Worm (Caenorhabditis elegans) whole organism, mixed stage, embryonic: Measurements from ENCODE around the gene str-178.
A peak's percentile ranks its signal among the peaks of the same experiment; 100 is the strongest.

ENCODE experiments used
- M03D4.4 ChIP-seq: sonication (generic microtip); optimal IDR thresholded peaks from 2 replicates; lab custom pipeline; 2017; ENCODE audit warnings: mild to moderate bottlenecking, missing genetic modification characterization, missing compliant biosample characterization
- bed-3 ChIP-seq: fragments of 200-800 bp; sonication (Bioruptor generic); optimal IDR thresholded peaks from 3 replicates; lab custom pipeline; 2018; ENCODE audit warnings: mild to moderate bottlenecking, missing genetic modification characterization, moderate library complexity, missing compliant biosample characterization
- blmp-1 ChIP-seq: fragments of 150-350 bp; optimal IDR thresholded peaks from 2 replicates; lab custom pipeline; 2014; ENCODE audit warnings: missing biosample characterization, missing genetic modification characterization
- ceh-39 ChIP-seq: fragments of 150-350 bp; optimal IDR thresholded peaks from 2 replicates; lab custom pipeline; 2014; ENCODE audit warnings: missing biosample characterization, missing genetic modification characterization
- ceh-43 ChIP-seq: fragments of 200-800 bp; sonication (Bioruptor generic); optimal IDR thresholded peaks from 2 replicates; lab custom pipeline; 2018; ENCODE audit warnings: mild to moderate bottlenecking, missing genetic modification characterization, moderate library complexity, missing compliant biosample characterization
- ceh-83 ChIP-seq: fragments of 200-800 bp; sonication (Bioruptor generic); optimal IDR thresholded peaks from 2 replicates; lab custom pipeline; 2018; ENCODE audit warnings: mild to moderate bottlenecking, missing genetic modification characterization, missing compliant biosample characterization
- ces-1 ChIP-seq: fragments of 150-350 bp; optimal IDR thresholded peaks from 2 replicates; lab custom pipeline; 2014; ENCODE audit warnings: missing biosample characterization, missing genetic modification reagents, missing genetic modification characterization
- cnd-1 ChIP-seq: fragments of 200-800 bp; sonication (Bioruptor generic); optimal IDR thresholded peaks from 2 replicates; lab custom pipeline; 2018; ENCODE audit warnings: mild to moderate bottlenecking, missing genetic modification characterization, missing compliant biosample characterization
- drap-1 ChIP-seq: fragments of 200-800 bp; sonication (Bioruptor generic); optimal IDR thresholded peaks from 3 replicates; lab custom pipeline; 2018; ENCODE audit warnings: mild to moderate bottlenecking, missing genetic modification characterization, missing compliant biosample characterization
- elt-1 ChIP-seq: sonication (generic microtip); optimal IDR thresholded peaks from 2 replicates; lab custom pipeline; 2017; ENCODE audit warnings: missing genetic modification characterization, mild to moderate bottlenecking, missing compliant biosample characterization, antibody characterized with exemption, moderate library complexity, borderline replicate concordance; ENCODE audit not compliant: insufficient read depth
- elt-3 ChIP-seq: fragments of 150-350 bp; optimal IDR thresholded peaks from 2 replicates; lab custom pipeline; 2014; ENCODE audit warnings: missing biosample characterization, missing genetic modification characterization
- flh-1 ChIP-seq: fragments of 200-800 bp; sonication (Bioruptor generic); optimal IDR thresholded peaks from 2 replicates; lab custom pipeline; 2018; ENCODE audit warnings: mild to moderate bottlenecking, missing genetic modification characterization, moderate library complexity, missing compliant biosample characterization
- ham-2 ChIP-seq: fragments of 200-800 bp; sonication (Bioruptor generic); optimal IDR thresholded peaks from 2 replicates; lab custom pipeline; 2018; ENCODE audit warnings: mild to moderate bottlenecking, missing genetic modification characterization, missing compliant biosample characterization
- lin-13 ChIP-seq: fragments of 150-350 bp; optimal IDR thresholded peaks from 2 replicates; lab custom pipeline; 2014; ENCODE audit warnings: missing biosample characterization, missing genetic modification characterization
- lin-32 ChIP-seq: fragments of 200-800 bp; sonication (Bioruptor generic); optimal IDR thresholded peaks from 2 replicates; lab custom pipeline; 2018; ENCODE audit warnings: mild to moderate bottlenecking, missing genetic modification characterization, missing compliant biosample characterization
- mab-5 ChIP-seq: fragments of 150-350 bp; optimal IDR thresholded peaks from 2 replicates; lab custom pipeline; 2014; ENCODE audit warnings: missing biosample characterization, missing genetic modification characterization
- mep-1 ChIP-seq: fragments of 150-350 bp; optimal IDR thresholded peaks from 2 replicates; lab custom pipeline; 2017; ENCODE audit warnings: missing biosample characterization, missing genetic modification reagents, missing genetic modification characterization, inconsistent platforms
- mls-2 ChIP-seq: sonication (generic microtip); optimal IDR thresholded peaks from 2 replicates; lab custom pipeline; 2016; ENCODE audit warnings: mild to moderate bottlenecking, missing genetic modification characterization, moderate library complexity, missing compliant biosample characterization
- nhr-2 ChIP-seq: fragments of 150-350 bp; optimal IDR thresholded peaks from 2 replicates; lab custom pipeline; 2014; ENCODE audit warnings: missing biosample characterization, missing genetic modification characterization
- nhr-237 ChIP-seq: fragments of 150-350 bp; optimal IDR thresholded peaks from 2 replicates; lab custom pipeline; 2014; ENCODE audit warnings: missing biosample characterization, missing genetic modification characterization
- pha-4 ChIP-seq: fragments of 150-350 bp; optimal IDR thresholded peaks from 2 replicates; lab custom pipeline; 2018; ENCODE audit warnings: missing biosample characterization, missing genetic modification reagents, missing genetic modification characterization
- snpc-4 ChIP-seq: fragments of 150-350 bp; optimal IDR thresholded peaks from 2 replicates; lab custom pipeline; 2014; ENCODE audit warnings: missing biosample characterization, missing genetic modification characterization
- sptf-1 ChIP-seq: sonication (generic microtip); optimal IDR thresholded peaks from 2 replicates; lab custom pipeline; 2017; ENCODE audit warnings: mild to moderate bottlenecking, missing genetic modification characterization, moderate library complexity, missing compliant biosample characterization
- tbx-8 ChIP-seq: fragments of 200-800 bp; sonication (Bioruptor generic); optimal IDR thresholded peaks from 2 replicates; lab custom pipeline; 2018; ENCODE audit warnings: mild to moderate bottlenecking, missing genetic modification characterization, moderate library complexity, missing compliant biosample characterization
- unc-120 ChIP-seq: sonication (generic microtip); optimal IDR thresholded peaks from 2 replicates; lab custom pipeline; 2017; ENCODE audit warnings: missing genetic modification characterization, missing compliant biosample characterization; ENCODE audit not compliant: poor library complexity, severe bottlenecking
- unc-39 ChIP-seq: fragments of 150-350 bp; optimal IDR thresholded peaks from 2 replicates; lab custom pipeline; 2014; ENCODE audit warnings: missing biosample characterization, missing genetic modification characterization
- unc-62 ChIP-seq: fragments of 150-350 bp; optimal IDR thresholded peaks from 2 replicates; lab custom pipeline; 2014; ENCODE audit warnings: missing biosample characterization, missing genetic modification reagents, missing genetic modification characterization
- zip-8 ChIP-seq: fragments of 150-350 bp; optimal IDR thresholded peaks from 2 replicates; lab custom pipeline; 2014; ENCODE audit warnings: missing biosample characterization, missing genetic modification characterization
- ztf-11 ChIP-seq: fragments of 150-350 bp; optimal IDR thresholded peaks from 2 replicates; lab custom pipeline; 2014; ENCODE audit warnings: missing biosample characterization, missing genetic modification characterization

Gene str-178

ce11 chrV:12752407-12752806 lies 36.1 kb upstream of the str-178 start, which contains the start of gene C15C8.8:
TSS of gene C15C8.8 (minus strand) at chrV:12752507.
- no peak for TF ChIP-seq ceh-43 (GFP tag; lab: Kevin White, UChicago)
- TF ChIP-seq mep-1 (tag; lab: Kevin White, UChicago), result no peak
- no peak for TF ChIP-seq unc-39
- TF ChIP-seq drap-1 (GFP tag; lab: Kevin White, UChicago), result no peak
- no peak for TF ChIP-seq blmp-1 (tag; lab: Kevin White, UChicago)
- TF ChIP-seq sptf-1 (tag; lab: Kevin White, UChicago), result no peak
- TF ChIP-seq M03D4.4 (tag; lab: Kevin White, UChicago), result no peak
- TF ChIP-seq nhr-2 (tag; lab: Kevin White, UChicago), result no peak
- no peak for TF ChIP-seq ztf-11 (tag; lab: Kevin White, UChicago)
- TF ChIP-seq mab-5, result no peak
- TF ChIP-seq bed-3 (GFP tag; lab: Kevin White, UChicago), result no peak
- TF ChIP-seq unc-120, result no peak

DNA sequence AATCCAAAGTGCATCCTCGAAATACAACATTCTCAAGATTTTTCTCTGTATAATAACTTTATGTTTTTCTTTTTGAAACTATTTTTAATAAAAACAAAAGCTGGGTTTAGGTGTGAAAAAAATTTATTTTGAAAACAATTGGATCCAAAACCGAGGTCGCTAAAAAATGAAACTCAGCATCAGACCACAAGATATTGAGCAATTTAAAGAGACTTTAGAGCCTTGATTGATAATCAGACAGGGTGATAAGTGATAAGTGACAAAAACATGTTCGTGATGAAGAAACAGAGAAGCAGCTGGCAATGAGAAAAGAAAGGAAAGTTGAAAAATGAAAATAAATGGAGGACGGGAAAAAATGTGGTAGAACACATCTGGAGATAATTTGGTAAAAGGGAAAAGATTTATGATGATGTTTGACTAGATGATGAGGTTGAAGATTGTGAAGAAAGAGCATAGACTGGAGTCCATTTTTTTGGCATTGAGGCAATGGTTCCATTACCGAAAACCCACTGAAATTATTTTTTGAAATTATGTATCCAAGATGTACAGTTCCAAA lies 35.2 kb upstream of the str-178 start, which contains the start of gene C15C8.6:
Gene C15C8.6 (minus strand): TSS at position 51 of the 556 bp plus-strand sequence.
- TF ChIP-seq unc-62 (GFP tag; lab: Kevin White, UChicago) (no peak), unc-39 (no peak), pha-4 (no peak), cnd-1 (tag; lab: Kevin White, UChicago) (no peak), M03D4.4 (tag; lab: Kevin White, UChicago) (no peak)

- no peak for TF ChIP-seq ceh-39 (tag; lab: Kevin White, UChicago)
- TF ChIP-seq tbx-8 (GFP tag; lab: Kevin White, UChicago), result no peak
- TF ChIP-seq lin-32, result no peak
- no peak for TF ChIP-seq elt-3 (tag; lab: Kevin White, UChicago)
- no peak for TF ChIP-seq flh-1 (GFP tag; lab: Kevin White, UChicago)
- no peak for TF ChIP-seq ztf-11 (tag; lab: Kevin White, UChicago)
- no peak for TF ChIP-seq ces-1 (GFP tag; lab: Kevin White, UChicago)
- no peak for TF ChIP-seq ceh-43 (GFP tag; lab: Kevin White, UChicago)
- no peak for TF ChIP-seq unc-39
Observed at ce11 chrV:12749558-12749957, 33.2 kb upstream of the str-178 start.

DNA sequence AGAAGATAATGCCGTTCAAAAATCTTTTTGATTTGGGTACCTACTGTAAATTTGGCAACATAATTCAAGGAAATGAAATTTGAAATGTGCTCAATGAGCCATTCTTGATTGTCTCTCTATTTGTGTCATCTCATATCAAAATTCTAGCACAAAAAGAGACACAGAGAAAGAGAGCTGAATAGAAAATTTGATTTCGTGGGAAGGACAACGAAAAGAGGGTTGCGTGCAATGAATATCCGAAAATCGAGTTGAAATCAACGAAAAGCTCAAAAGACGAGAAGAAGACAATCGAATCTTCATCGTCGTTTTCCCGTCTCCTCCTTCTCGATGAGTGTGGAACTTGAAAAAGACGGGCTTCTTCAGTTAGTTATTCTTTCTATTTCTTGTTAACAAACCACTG lies 31.5 kb upstream of the str-178 start, which contains the start of gene C15C8.5:
Gene C15C8.5 (plus strand): TSS at position 152 of the 400 bp plus-strand sequence.
- TF ChIP-seq M03D4.4 (tag; lab: Kevin White, UChicago) (no peak), drap-1 (GFP tag; lab: Kevin White, UChicago) (no peak), unc-120 (no peak), ces-1 (GFP tag; lab: Kevin White, UChicago) (peak; percentile 97), elt-3 (tag; lab: Kevin White, UChicago) (no peak), snpc-4 (no peak), zip-8 (no peak)

DNA sequence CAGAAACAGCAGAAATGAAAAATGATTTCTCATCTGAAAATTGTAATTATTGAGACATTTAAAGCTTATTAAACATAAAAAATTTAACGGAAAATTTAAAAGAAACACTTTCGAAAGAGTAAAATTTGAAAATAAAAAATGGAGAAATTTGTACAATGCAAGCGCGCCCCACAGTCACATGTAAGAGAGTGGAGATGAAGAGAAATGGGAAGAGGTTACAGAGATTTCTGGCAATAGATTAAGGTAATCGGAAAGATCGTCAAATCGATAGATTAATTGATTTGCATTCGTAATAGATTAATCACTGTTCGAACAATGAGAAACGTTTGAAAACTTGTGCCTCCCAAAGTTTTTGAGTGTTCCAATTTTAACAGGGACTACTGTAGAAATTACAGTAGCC lies 31.1 kb upstream of the str-178 start, which contains the start of gene C15C8.4:
Gene C15C8.4 (minus strand): TSS at position 33 of the 400 bp plus-strand sequence.
- TF ChIP-seq elt-1 (tag; lab: Kevin White, UChicago) (peak; percentile 94), lin-13 (tag; lab: Kevin White, UChicago) (no peak)

- TF ChIP-seq mls-2 (tag; lab: Kevin White, UChicago) (no peak), cnd-1 (tag; lab: Kevin White, UChicago) (no peak), mab-5 (no peak), blmp-1 (tag; lab: Kevin White, UChicago) (no peak), lin-32 (no peak), ceh-43 (GFP tag; lab: Kevin White, UChicago) (no peak), bed-3 (GFP tag; lab: Kevin White, UChicago) (no peak), drap-1 (GFP tag; lab: Kevin White, UChicago) (no peak), ham-2 (no peak), lin-13 (tag; lab: Kevin White, UChicago) (no peak), ces-1 (GFP tag; lab: Kevin White, UChicago) (no peak), elt-1 (tag; lab: Kevin White, UChicago) (no peak), unc-120 (no peak), elt-3 (tag; lab: Kevin White, UChicago) (no peak), tbx-8 (GFP tag; lab: Kevin White, UChicago) (no peak), ceh-83 (GFP tag; lab: Kevin White, UChicago) (no peak), pha-4 (no peak), ceh-39 (tag; lab: Kevin White, UChicago) (no peak), nhr-237 (no peak), zip-8 (no peak)
Observed at ce11 chrV:12744979-12745378, 28.6 kb upstream of the str-178 start, which contains the start of gene C15C8.7. TSS of gene C15C8.7 (minus strand) at chrV:12745050.
